Worm (Caenorhabditis elegans) whole organism, L4 larva: ENCODE measurements around the gene T10C6.16.
A peak's percentile ranks its signal among the peaks of the same experiment; 100 is the strongest.

Experiments used
- F37D6.2 ChIP-seq: sonication (generic microtip); optimal IDR thresholded peaks from 2 replicates; lab custom pipeline; 2016; ENCODE audit warnings: mild to moderate bottlenecking, missing genetic modification characterization, missing compliant biosample characterization
- F44E2.7 ChIP-seq: fragments of 200-800 bp; sonication (Bioruptor generic); IDR thresholded peaks from 2 replicates; pipeline ENCODE4 v2.1.2; 2022; ENCODE audit warnings: missing genetic modification characterization, missing compliant biosample characterization
- F49E8.2 ChIP-seq: sonication (generic microtip); optimal IDR thresholded peaks from 2 replicates; lab custom pipeline; 2016; ENCODE audit warnings: missing compliant biosample characterization, mild to moderate bottlenecking, missing genetic modification characterization, borderline replicate concordance
- T20F7.1 ChIP-seq: fragments of 200-800 bp; sonication (Bioruptor generic); optimal IDR thresholded peaks from 2 replicates; lab custom pipeline; 2018; ENCODE audit warnings: mild to moderate bottlenecking, missing genetic modification characterization, missing compliant biosample characterization
- T26A8.4 ChIP-seq: fragments of 200-800 bp; sonication (Bioruptor generic); IDR thresholded peaks from 2 replicates; pipeline ENCODE4 v1.3.6; 2022; ENCODE audit warnings: missing genetic modification characterization, missing compliant biosample characterization
- Y105C5A.15 ChIP-seq: fragments of 200-800 bp; sonication (Bioruptor generic); IDR thresholded peaks from 2 replicates; pipeline ENCODE4 v1.3.6; 2022; ENCODE audit warnings: missing genetic modification characterization, missing compliant biosample characterization
- ZK337.2 ChIP-seq: fragments of 200-800 bp; sonication (Bioruptor generic); IDR thresholded peaks from 2 replicates; pipeline ENCODE4 v1.3.6; 2022; ENCODE audit warnings: missing genetic modification reagents, missing genetic modification characterization, missing compliant biosample characterization
- ZK546.5 ChIP-seq, 2 experiments: sonication (generic microtip); optimal IDR thresholded peaks; 2 replicates each; lab custom pipeline; 2017; ENCODE audit warnings: missing biosample characterization in 2 of 2, missing genetic modification characterization in 2 of 2
- aha-1 ChIP-seq: fragments of 150-350 bp; peaks from one replicate; lab custom pipeline; 2014; ENCODE audit warnings: missing biosample characterization, missing genetic modification characterization
- aly-2 ChIP-seq: sonication (generic microtip); optimal IDR thresholded peaks from 2 replicates; lab custom pipeline; 2018; ENCODE audit warnings: missing biosample characterization, missing genetic modification characterization
- arid-1 ChIP-seq: fragments of 200-800 bp; sonication (Bioruptor generic); conservative IDR thresholded peaks from 2 replicates; pipeline ENCODE4 v1.3.6; 2022; ENCODE audit warnings: missing genetic modification reagents, missing genetic modification characterization, missing compliant biosample characterization
- cey-2 ChIP-seq: sonication (generic microtip); optimal IDR thresholded peaks from 3 replicates; lab custom pipeline; 2017; ENCODE audit warnings: missing genetic modification characterization, mild to moderate bottlenecking, missing compliant biosample characterization, antibody characterized with exemption, borderline replicate concordance; ENCODE audit not compliant: insufficient read depth
- daf-16 ChIP-seq, 3 experiments: sonication (generic microtip); optimal IDR thresholded peaks; 2 replicates each; lab custom pipeline; 2016 to 2017; ENCODE audit warnings: missing genetic modification characterization in 3 of 3, missing genetic modification reagents in 3 of 3, mild to moderate bottlenecking in 2 of 3, missing compliant biosample characterization in 2 of 3, missing biosample characterization in 1 of 3, moderate library complexity in 1 of 3
- daf-19 ChIP-seq: fragments of 200-800 bp; sonication (Bioruptor generic); conservative IDR thresholded peaks from 2 replicates; pipeline ENCODE4 v1.3.6; 2022; ENCODE audit warnings: missing genetic modification characterization, missing compliant biosample characterization
- daf-8 ChIP-seq: fragments of 200-800 bp; sonication (Bioruptor generic); IDR thresholded peaks from 2 replicates; pipeline ENCODE4 v1.3.6; 2022; ENCODE audit warnings: missing genetic modification characterization, missing compliant biosample characterization
- dmd-6 ChIP-seq: fragments of 200-800 bp; sonication (Bioruptor generic); IDR thresholded peaks from 2 replicates; pipeline ENCODE4 v1.3.6; 2022; ENCODE audit warnings: missing genetic modification reagents, missing genetic modification characterization, missing compliant biosample characterization
- dpl-1 ChIP-seq: fragments of 150-350 bp; optimal IDR thresholded peaks from 2 replicates; lab custom pipeline; 2014; ENCODE audit warnings: missing biosample characterization, missing genetic modification reagents, missing genetic modification characterization
- duxl-1 ChIP-seq: sonication (generic microtip); optimal IDR thresholded peaks from 2 replicates; lab custom pipeline; 2016; ENCODE audit warnings: mild to moderate bottlenecking, missing genetic modification characterization, moderate library complexity, missing compliant biosample characterization; ENCODE audit not compliant: poor library complexity
- hif-1 ChIP-seq, 2 experiments: sonication (generic microtip); optimal IDR thresholded peaks; 2 replicates each; lab custom pipeline; 2016 to 2017; ENCODE audit warnings: missing compliant biosample characterization in 2 of 2, missing genetic modification characterization in 2 of 2, missing genetic modification reagents in 2 of 2, missing genotype in 2 of 2, mild to moderate bottlenecking in 1 of 2
- jun-1 ChIP-seq: fragments of 150-350 bp; optimal IDR thresholded peaks from 2 replicates; lab custom pipeline; 2014; ENCODE audit warnings: missing biosample characterization, missing genetic modification reagents, missing genetic modification characterization
- lin-1 ChIP-seq: fragments of 200-800 bp; sonication (Bioruptor generic); IDR thresholded peaks from 2 replicates; pipeline ENCODE4 v1.3.6; 2022; ENCODE audit warnings: missing genetic modification reagents, missing genetic modification characterization, missing compliant biosample characterization
- lin-15B ChIP-seq: fragments of 150-350 bp; sonication (generic microtip); optimal IDR thresholded peaks from 3 replicates; lab custom pipeline; 2014; ENCODE audit warnings: missing biosample characterization, missing genetic modification characterization
- lin-29 ChIP-seq: fragments of 200-800 bp; sonication (Bioruptor generic); IDR thresholded peaks from 2 replicates; pipeline ENCODE4 v1.3.6; 2022; ENCODE audit warnings: missing genetic modification reagents, missing genetic modification characterization, missing compliant biosample characterization
- lin-38 ChIP-seq: fragments of 200-800 bp; sonication (Bioruptor generic); IDR thresholded peaks from 2 replicates; pipeline ENCODE4 v1.3.6; 2022; ENCODE audit warnings: missing genetic modification reagents, missing genetic modification characterization, missing compliant biosample characterization
- lsy-2 ChIP-seq, 2 experiments: fragments of 150-350 bp in 1 of 2; sonication (generic microtip) in 1 of 2; optimal IDR thresholded peaks; 2 replicates each; lab custom pipeline; 2014 to 2017; ENCODE audit warnings: missing biosample characterization in 2 of 2, missing genetic modification characterization in 2 of 2
- madf-5 ChIP-seq, 2 experiments: fragments of 200-800 bp; sonication (Bioruptor generic); IDR thresholded peaks; 2 replicates each; pipeline ENCODE4 v1.3.6; 2022; ENCODE audit warnings: missing compliant biosample characterization in 2 of 2, missing genetic modification characterization in 2 of 2
- madf-9 ChIP-seq: fragments of 200-800 bp; sonication (Bioruptor generic); conservative IDR thresholded peaks from 2 replicates; pipeline ENCODE4 v1.3.6; 2022; ENCODE audit warnings: missing genetic modification reagents, missing genetic modification characterization, missing compliant biosample characterization
- mdt-29 ChIP-seq: fragments of 200-800 bp; sonication (Bioruptor generic); IDR thresholded peaks from 2 replicates; pipeline ENCODE4 v1.3.6; 2022; ENCODE audit warnings: missing genetic modification reagents, missing genetic modification characterization, missing compliant biosample characterization
- mes-2 ChIP-seq: sonication (generic microtip); optimal IDR thresholded peaks from 2 replicates; lab custom pipeline; 2016; ENCODE audit warnings: missing genotype, mild to moderate bottlenecking, missing genetic modification characterization, missing compliant biosample characterization; ENCODE audit not compliant: poor library complexity, severe bottlenecking
- nhr-11 ChIP-seq: fragments of 150-350 bp; optimal IDR thresholded peaks from 2 replicates; lab custom pipeline; 2014; ENCODE audit warnings: missing biosample characterization, missing genetic modification characterization
- nhr-77 ChIP-seq: fragments of 150-350 bp; optimal IDR thresholded peaks from 2 replicates; lab custom pipeline; 2014; ENCODE audit warnings: missing biosample characterization, missing genetic modification characterization
- pha-4 ChIP-seq, 2 experiments: fragments of 150-350 bp in 1 of 2; fragments of 200-800 bp in 1 of 2; sonication (Bioruptor generic) in 1 of 2; IDR thresholded peaks in 1 of 2; optimal IDR thresholded peaks in 1 of 2; 2 replicates each; pipeline versions ENCODE4 v1.3.6 to Lab custom; 2014 to 2022; ENCODE audit warnings: missing genetic modification characterization in 2 of 2, missing genetic modification reagents in 2 of 2, missing biosample characterization in 1 of 2, missing compliant biosample characterization in 1 of 2
- set-16 ChIP-seq: fragments of 200-800 bp; sonication (Bioruptor generic); IDR thresholded peaks from 2 replicates; pipeline ENCODE4 v1.3.6; 2022; ENCODE audit warnings: missing genetic modification reagents, missing genetic modification characterization, missing compliant biosample characterization
- snpc-1.2 ChIP-seq: fragments of 200-800 bp; sonication (Bioruptor generic); IDR thresholded peaks from 2 replicates; pipeline ENCODE4 v1.3.6; 2022; ENCODE audit warnings: missing genetic modification reagents, missing genetic modification characterization, missing compliant biosample characterization
- spr-1 ChIP-seq: sonication (generic microtip); optimal IDR thresholded peaks from 2 replicates; lab custom pipeline; 2016; ENCODE audit warnings: mild to moderate bottlenecking, missing genetic modification characterization, missing compliant biosample characterization
- unc-39 ChIP-seq: sonication (generic microtip); optimal IDR thresholded peaks from 2 replicates; lab custom pipeline; 2017; ENCODE audit warnings: missing biosample characterization, missing genetic modification characterization
- zag-1 ChIP-seq: fragments of 150-350 bp; optimal IDR thresholded peaks from 2 replicates; lab custom pipeline; 2014; ENCODE audit warnings: missing biosample characterization, missing genetic modification characterization
- zip-11 ChIP-seq: fragments of 200-800 bp; sonication (Bioruptor generic); IDR thresholded peaks from 2 replicates; pipeline ENCODE4 v1.3.6; 2022; ENCODE audit warnings: missing genetic modification characterization, missing compliant biosample characterization
- ztf-11 ChIP-seq: fragments of 150-350 bp; optimal IDR thresholded peaks from 2 replicates; lab custom pipeline; 2014; ENCODE audit warnings: missing biosample characterization, missing genetic modification characterization

Gene T10C6.16

DNA sequence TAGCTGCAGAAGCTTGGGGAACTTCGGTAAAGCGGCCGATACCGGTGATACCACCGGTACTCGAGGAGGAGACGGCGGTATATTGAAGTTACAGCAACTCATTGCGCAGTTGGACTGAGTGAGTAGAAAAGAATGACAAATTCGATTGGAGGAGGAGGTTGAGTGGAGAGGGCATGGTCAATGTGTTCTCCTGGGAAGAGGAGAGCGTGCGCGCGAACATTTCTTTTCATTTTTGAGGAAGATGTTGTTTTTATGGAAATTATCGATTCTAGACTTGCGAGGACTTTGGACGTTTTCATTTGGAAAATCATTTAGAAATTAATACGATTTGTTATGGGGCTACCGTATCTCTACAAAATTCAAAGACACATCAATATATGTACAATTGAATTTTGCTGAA lies 3.6 kb downstream of the T10C6.16 start:
- no peak for TF ChIP-seq pha-4 (GFP tag; IDR thresholded peaks at IDR 0.05; lab: Robert Waterston, UW)
- TF ChIP-seq pha-4 (tag; optimal IDR thresholded peaks at IDR 0.05; lab: Kevin White, UChicago) = no peak
- no peak for TF ChIP-seq lin-15B
- no peak for TF ChIP-seq nhr-77 (tag; lab: Kevin White, UChicago)
- TF ChIP-seq ZK546.5 (tag; optimal IDR thresholded peaks at IDR 0.05; lab: Kevin White, UChicago) = no peak
- TF ChIP-seq madf-9 (GFP tag; lab: Robert Waterston, UW) = no peak
- TF ChIP-seq unc-39 (tag; lab: Kevin White, UChicago) = no peak
- TF ChIP-seq hif-1 (tag; optimal IDR thresholded peaks at IDR 0.05; lab: Kevin White, UChicago) = no peak
- no peak for TF ChIP-seq T20F7.1 (GFP tag; lab: Kevin White, UChicago)
- no peak for TF ChIP-seq daf-16 (GFP tag; optimal IDR thresholded peaks at IDR 0.05; lab: Kevin White, UChicago)
- TF ChIP-seq daf-16 (tag; optimal IDR thresholded peaks at IDR 0.05; lab: Kevin White, UChicago) = no peak
- TF ChIP-seq jun-1 = no peak
- TF ChIP-seq lin-38 = no peak

DNA sequence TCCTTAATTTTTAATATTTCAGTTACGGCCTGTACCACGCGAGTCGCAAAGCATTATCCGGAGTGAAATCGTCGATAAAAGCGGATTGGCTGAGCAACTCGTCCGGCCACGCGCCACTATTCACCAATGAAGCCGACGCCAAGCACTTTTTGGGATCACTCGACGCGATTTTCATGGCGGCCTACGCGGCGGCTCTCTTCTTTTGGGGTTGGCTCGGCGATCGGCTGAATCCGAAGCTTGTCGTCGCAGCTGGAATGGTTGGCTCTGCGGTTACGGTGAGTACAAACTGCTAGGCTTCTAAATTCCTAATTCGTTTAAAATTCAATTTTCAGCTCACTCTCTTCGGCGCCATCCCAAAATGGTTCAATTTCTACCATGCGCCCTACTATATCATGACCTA lies 7.9 kb downstream of the T10C6.16 start:
- TF ChIP-seq madf-5 (GFP tag; IDR thresholded peaks at IDR 0.05; lab: Robert Waterston, UW) = no peak
- peak; percentile 67 for TF ChIP-seq set-16 (GFP tag; lab: Robert Waterston, UW)

DNA sequence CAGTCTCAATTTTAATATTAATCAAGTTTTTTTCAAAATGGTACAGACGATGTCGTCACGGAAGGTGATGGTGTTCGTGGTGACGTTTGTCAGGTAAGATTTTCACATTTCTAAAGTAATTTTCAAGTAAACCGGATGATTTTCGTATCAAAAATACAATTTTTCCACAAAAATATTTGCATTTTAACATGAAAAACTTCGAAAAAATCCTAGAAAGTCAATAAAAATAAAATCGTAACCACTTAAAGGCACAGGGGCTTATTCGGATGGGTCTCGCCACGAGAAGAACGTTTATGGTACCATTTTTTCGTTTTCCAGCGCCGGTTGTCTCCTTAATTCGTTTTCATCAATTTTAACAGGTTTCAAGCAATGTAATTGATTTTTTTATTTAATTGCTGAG lies 8.5 kb downstream of the T10C6.16 start, which contains the start of gene T10C6.6:
Gene T10C6.6 (plus strand): TSS at position 27 of the 400 bp plus-strand sequence.
- TF ChIP-seq aly-2 (tag; lab: Kevin White, UChicago) = no peak
- no peak for TF ChIP-seq spr-1
- TF ChIP-seq nhr-11 (tag; lab: Kevin White, UChicago) = no peak
- no peak for TF ChIP-seq T20F7.1 (GFP tag; lab: Kevin White, UChicago)
- TF ChIP-seq zag-1 (tag; lab: Kevin White, UChicago) = no peak
- TF ChIP-seq set-16 (GFP tag; lab: Robert Waterston, UW) = no peak
- TF ChIP-seq F49E8.2 (tag; lab: Kevin White, UChicago) = peak; percentile 36
- TF ChIP-seq lin-29 = no peak
- no peak for TF ChIP-seq mdt-29
- TF ChIP-seq dpl-1 = peak; percentile 8
- TF ChIP-seq cey-2 (tag; lab: Kevin White, UChicago) = no peak
- TF ChIP-seq daf-19 (GFP tag; lab: Robert Waterston, UW) = 0 out of 2 replicates have a peak, but pooled peaks have one; percentile 13
- no peak for TF ChIP-seq snpc-1.2
- TF ChIP-seq aha-1 (tag; lab: Kevin White, UChicago) = no peak
- TF ChIP-seq arid-1 = 0 out of 2 replicates have a peak, but pooled peaks have one; percentile 33

DNA sequence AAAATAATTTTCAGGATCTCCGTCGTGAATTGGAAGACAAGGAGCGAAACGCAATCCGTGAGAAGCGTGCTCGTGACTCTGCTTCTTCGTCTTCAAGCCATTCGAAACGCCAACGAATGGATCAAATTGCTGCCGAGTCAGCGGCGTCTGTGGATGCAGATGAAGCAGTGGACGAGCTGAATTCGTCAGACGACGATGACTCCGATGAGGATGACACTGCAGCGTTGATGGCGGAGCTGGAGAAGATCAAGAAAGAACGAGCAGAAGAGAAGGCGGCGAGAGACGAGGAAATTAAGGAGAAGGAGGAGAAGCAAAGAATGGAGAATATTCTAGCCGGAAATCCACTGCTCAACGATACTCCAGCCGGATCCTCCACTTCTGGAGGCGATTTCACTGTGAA lies 9.2 kb downstream of the T10C6.16 start:
- TF ChIP-seq F37D6.2 (tag; lab: Kevin White, UChicago) (no peak), set-16 (GFP tag; lab: Robert Waterston, UW) (peak; percentile 51)
- TF ChIP-seq, all 104 proteins: peak for 1

DNA sequence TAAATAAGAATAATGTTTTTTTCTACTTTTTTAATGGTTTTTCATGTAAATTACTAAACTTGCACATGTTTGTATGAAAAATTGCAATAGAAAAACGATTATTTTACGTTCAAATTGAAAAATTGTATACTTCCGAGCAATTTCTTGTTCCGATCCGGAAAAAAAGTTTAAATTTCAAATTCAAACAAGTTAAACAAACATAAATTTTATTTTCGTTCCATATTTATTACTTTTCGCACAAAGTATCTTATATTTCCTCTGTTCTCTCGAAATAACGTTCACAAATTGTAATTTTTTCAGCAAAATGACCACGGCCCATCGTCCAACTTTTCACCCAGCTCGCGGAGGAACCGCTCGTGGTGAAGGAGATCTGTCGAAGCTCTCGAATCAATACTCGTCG lies 9.8 kb downstream of the T10C6.16 start, which contains the start of gene cwc-15:
Gene cwc-15 (plus strand): TSS at position 301 of the 400 bp plus-strand sequence.
- TF ChIP-seq lin-29 (no peak), lsy-2 (tag; optimal IDR thresholded peaks at IDR 0.05; lab: Kevin White, UChicago) (no peak), cey-2 (tag; lab: Kevin White, UChicago) (no peak), madf-5 (GFP tag; IDR thresholded peaks at IDR 0.05; lab: Robert Waterston, UW) (no peak), nhr-77 (tag; lab: Kevin White, UChicago) (no peak)

DNA sequence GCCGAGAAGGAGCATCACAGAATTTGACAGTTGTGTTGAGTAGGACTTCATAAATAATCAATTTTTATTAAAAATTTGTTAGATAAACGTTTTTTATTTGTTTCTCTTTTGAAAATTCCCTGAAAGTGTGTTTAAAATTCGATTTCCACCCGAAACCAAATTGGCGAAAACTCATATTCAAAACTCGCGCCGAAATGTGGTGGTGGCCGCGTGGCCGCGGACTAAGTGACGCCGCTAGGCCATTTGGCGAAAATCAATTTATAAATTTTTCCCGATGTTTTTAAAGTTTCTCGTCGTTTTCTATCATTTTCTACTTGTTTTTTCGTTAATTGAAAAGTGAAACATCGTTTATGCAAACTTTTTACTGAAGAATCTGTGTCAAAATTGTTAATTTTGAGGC lies 10.2 kb downstream of the T10C6.16 start:
- TF ChIP-seq T26A8.4 (GFP tag; lab: Robert Waterston, UW) (no peak), F44E2.7 (GFP tag; lab: Robert Waterston, UW) (no peak), aly-2 (tag; lab: Kevin White, UChicago) (no peak), duxl-1 (tag; lab: Kevin White, UChicago) (peak; percentile 10), zip-11 (GFP tag; lab: Robert Waterston, UW) (no peak), dmd-6 (no peak), cey-2 (tag; lab: Kevin White, UChicago) (no peak), lin-1 (GFP tag; lab: Robert Waterston, UW) (no peak), Y105C5A.15 (no peak), ZK546.5 (tag; optimal IDR thresholded peaks at IDR 0.05; lab: Kevin White, UChicago) (no peak), ztf-11 (tag; lab: Kevin White, UChicago) (no peak), hif-1 (tag; optimal IDR thresholded peaks at IDR 0.05; lab: Kevin White, UChicago) (peak in 1 of 2 experiments; percentile 77), ZK337.2 (0 out of 2 replicates have a peak, but pooled peaks have one; percentile 18), daf-8 (GFP tag; lab: Robert Waterston, UW) (no peak), mes-2 (tag; lab: Kevin White, UChicago) (peak; percentile 97), spr-1 (no peak), pha-4 (GFP tag; IDR thresholded peaks at IDR 0.05; lab: Robert Waterston, UW) (no peak), pha-4 (tag; optimal IDR thresholded peaks at IDR 0.05; lab: Kevin White, UChicago) (no peak)
